Fruit fly (Drosophila melanogaster): ENCODE results near the gene Lcp65Ab1.

DNA sequence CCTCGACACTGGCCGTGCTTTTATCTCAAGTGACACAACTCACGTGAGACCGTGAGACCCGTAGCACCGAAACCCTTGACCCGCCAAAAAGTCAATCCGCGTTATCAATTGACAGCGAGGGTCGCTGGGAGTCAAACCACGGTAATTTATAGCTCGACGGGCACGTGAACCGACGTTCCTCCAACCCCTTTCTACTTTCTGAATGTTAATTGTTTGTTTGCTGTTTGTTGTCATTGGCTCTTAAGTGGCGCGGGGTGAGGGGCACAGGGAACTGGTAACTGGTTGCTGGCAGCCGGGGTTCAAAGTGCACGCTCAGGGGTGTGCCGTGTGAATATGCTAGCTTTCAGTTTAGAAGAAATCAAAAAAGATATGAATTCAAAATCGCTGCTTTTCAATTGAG lies 42.6 kb upstream of the Lcp65Ab1 start:
- TF ChIP-seq CG8478 (optimal IDR thresholded peaks at IDR 0.05) (no peak), Dll (optimal IDR thresholded peaks at IDR 0.05) (no peak)
